Worm (Caenorhabditis elegans) whole organism, late embryonic: ENCODE results near the gene grl-9.

Source experiments
- elt-2 ChIP-seq: sonication (generic microtip); optimal IDR thresholded peaks from 2 replicates; lab custom pipeline; 2016; ENCODE audit warnings: missing genetic modification reagents, missing genetic modification characterization, missing compliant biosample characterization
- nfya-1 ChIP-seq: sonication (generic microtip); optimal IDR thresholded peaks from 2 replicates; lab custom pipeline; 2017; ENCODE audit warnings: missing genetic modification characterization, mild to moderate bottlenecking, missing compliant biosample characterization, antibody characterized with exemption, moderate library complexity
- pqm-1 ChIP-seq: sonication (generic microtip); optimal IDR thresholded peaks from 2 replicates; lab custom pipeline; 2016; ENCODE audit warnings: missing genetic modification characterization, missing compliant biosample characterization
- unc-55 ChIP-seq: sonication (generic microtip); optimal IDR thresholded peaks from 2 replicates; lab custom pipeline; 2017; ENCODE audit warnings: missing biosample characterization, missing genetic modification reagents, missing genetic modification characterization

DNA sequence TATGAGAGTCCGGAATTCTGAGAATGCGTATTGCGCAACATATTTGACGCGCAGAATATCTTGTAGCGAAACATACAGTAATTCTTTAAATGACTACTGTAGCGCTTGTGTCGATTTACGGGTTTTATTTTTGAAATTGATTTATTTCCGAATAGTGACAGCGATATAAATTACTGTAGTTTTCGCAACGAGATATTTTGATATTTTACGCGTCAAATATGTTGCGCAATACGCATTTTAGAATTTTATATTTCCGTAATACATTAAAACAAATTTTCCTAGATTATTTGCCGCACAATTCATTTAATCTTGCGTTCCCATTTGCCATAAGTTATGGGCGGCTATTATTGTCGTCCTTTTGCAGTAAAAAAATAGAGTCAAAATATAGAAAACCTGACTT is 26.1 kb downstream of the grl-9 start:
- no peak for TF ChIP-seq pqm-1 (tag; lab: Kevin White, UChicago)
- no peak for TF ChIP-seq elt-2 (tag; lab: Kevin White, UChicago)
- no peak for TF ChIP-seq unc-55
- no peak for TF ChIP-seq nfya-1 (tag; lab: Kevin White, UChicago)
